Worm (Caenorhabditis elegans) whole organism, young adult: Measurements from ENCODE around the gene T20G5.9.
A peak's percentile ranks its signal among the peaks of the same experiment; 100 is the strongest.

Experiments used
- C17E4.6 ChIP-seq: fragments of 200-800 bp; sonication (Bioruptor generic); IDR thresholded peaks from 2 replicates; pipeline ENCODE4 v1.3.6; 2022; ENCODE audit warnings: missing genetic modification reagents, missing genetic modification characterization, missing compliant biosample characterization
- F10E7.11 ChIP-seq: sonication (generic microtip); optimal IDR thresholded peaks from 2 replicates; lab custom pipeline; 2017; ENCODE audit warnings: mild to moderate bottlenecking, missing genetic modification characterization, moderate library complexity, missing compliant biosample characterization
- F22D6.2 ChIP-seq: sonication (generic microtip); optimal IDR thresholded peaks from 2 replicates; lab custom pipeline; 2016; ENCODE audit warnings: mild to moderate bottlenecking, missing genetic modification characterization, missing compliant biosample characterization
- F23B12.7 ChIP-seq: sonication (generic microtip); optimal IDR thresholded peaks from 2 replicates; lab custom pipeline; 2017; ENCODE audit warnings: missing genetic modification characterization, mild to moderate bottlenecking, missing compliant biosample characterization, antibody characterized with exemption, moderate library complexity; ENCODE audit not compliant: insufficient read depth
- F57A8.1 ChIP-seq: fragments of 200-800 bp; sonication (Bioruptor generic); optimal IDR thresholded peaks from 2 replicates; lab custom pipeline; 2018; ENCODE audit warnings: mild to moderate bottlenecking, missing genetic modification characterization, moderate library complexity, missing compliant biosample characterization
- F57C9.4 ChIP-seq: sonication (generic microtip); optimal IDR thresholded peaks from 2 replicates; lab custom pipeline; 2017; ENCODE audit warnings: mild to moderate bottlenecking, missing genetic modification characterization, missing compliant biosample characterization
- T26A5.8 ChIP-seq: sonication (generic microtip); optimal IDR thresholded peaks from 2 replicates; lab custom pipeline; 2016; ENCODE audit warnings: missing genetic modification characterization, missing compliant biosample characterization
- Y53F4B.3 ChIP-seq: fragments of 200-800 bp; sonication (Bioruptor generic); IDR thresholded peaks from 2 replicates; pipeline ENCODE4 v1.3.6; 2022; ENCODE audit warnings: missing genetic modification reagents, missing genetic modification characterization, missing compliant biosample characterization
- Y53G8AR.9 ChIP-seq: fragments of 200-800 bp; sonication (Bioruptor generic); conservative IDR thresholded peaks from 2 replicates; pipeline ENCODE4 v1.3.6; 2022; ENCODE audit warnings: missing genetic modification reagents, missing genetic modification characterization, missing compliant biosample characterization
- Y56A3A.18 ChIP-seq: fragments of 200-800 bp; sonication (Bioruptor generic); IDR thresholded peaks from 2 replicates; pipeline ENCODE4 v1.3.6; 2022; ENCODE audit warnings: missing genetic modification reagents, missing genetic modification characterization, missing compliant biosample characterization
- ZK185.1 ChIP-seq: sonication (generic microtip); optimal IDR thresholded peaks from 2 replicates; lab custom pipeline; 2016; ENCODE audit warnings: mild to moderate bottlenecking, missing genetic modification characterization, missing compliant biosample characterization; ENCODE audit not compliant: poor library complexity, severe bottlenecking
- aptf-2 ChIP-seq: fragments of 200-800 bp; sonication (Bioruptor generic); conservative IDR thresholded peaks from 2 replicates; pipeline ENCODE4 v1.3.6; 2022; ENCODE audit warnings: missing genetic modification reagents, missing genetic modification characterization, missing compliant biosample characterization
- aptf-3 ChIP-seq: fragments of 200-800 bp; sonication (Bioruptor generic); IDR thresholded peaks from 2 replicates; pipeline ENCODE4 v1.3.6; 2022; ENCODE audit warnings: missing genetic modification characterization, missing compliant biosample characterization
- atf-7 ChIP-seq: sonication (generic microtip); optimal IDR thresholded peaks from 2 replicates; lab custom pipeline; 2017; ENCODE audit warnings: mild to moderate bottlenecking, missing genetic modification characterization, missing compliant biosample characterization
- athp-1 ChIP-seq: sonication (generic microtip); optimal IDR thresholded peaks from 2 replicates; lab custom pipeline; 2017; ENCODE audit warnings: mild to moderate bottlenecking, missing genetic modification characterization, missing compliant biosample characterization
- attf-3 ChIP-seq: fragments of 200-800 bp; sonication (Bioruptor generic); conservative IDR thresholded peaks from 2 replicates; pipeline ENCODE4 v1.3.6; 2022; ENCODE audit warnings: missing genetic modification reagents, missing genetic modification characterization, missing compliant biosample characterization
- cebp-2 ChIP-seq: fragments of 200-800 bp; sonication (Bioruptor generic); IDR thresholded peaks from 2 replicates; pipeline ENCODE4 v1.3.6; 2022; ENCODE audit warnings: missing genetic modification characterization, missing compliant biosample characterization
- ceh-79 ChIP-seq: sonication (generic microtip); optimal IDR thresholded peaks from 2 replicates; lab custom pipeline; 2017; ENCODE audit warnings: mild to moderate bottlenecking, missing genetic modification characterization, missing compliant biosample characterization
- ceh-91 ChIP-seq: fragments of 200-800 bp; sonication (Bioruptor generic); IDR thresholded peaks from 2 replicates; pipeline ENCODE4 v1.3.6; 2022; ENCODE audit warnings: missing genetic modification reagents, missing genetic modification characterization, missing compliant biosample characterization
- chd-7 ChIP-seq: sonication (generic microtip); optimal IDR thresholded peaks from 2 replicates; lab custom pipeline; 2016; ENCODE audit warnings: mild to moderate bottlenecking, missing genetic modification characterization, moderate library complexity, missing compliant biosample characterization
- die-1 ChIP-seq: sonication (generic microtip); optimal IDR thresholded peaks from 2 replicates; lab custom pipeline; 2016; ENCODE audit warnings: missing genotype, mild to moderate bottlenecking, missing genetic modification characterization, missing compliant biosample characterization
- efl-1 ChIP-seq: fragments of 150-350 bp; optimal IDR thresholded peaks from 2 replicates; lab custom pipeline; 2014; ENCODE audit warnings: missing biosample characterization, missing genetic modification reagents, missing genetic modification characterization
- egl-18 ChIP-seq: fragments of 200-800 bp; sonication (Bioruptor generic); IDR thresholded peaks from 2 replicates; pipeline ENCODE4 v1.3.6; 2022; ENCODE audit warnings: missing genetic modification reagents, missing genetic modification characterization, missing compliant biosample characterization
- gei-17 ChIP-seq: fragments of 200-800 bp; sonication (Bioruptor generic); optimal IDR thresholded peaks from 2 replicates; lab custom pipeline; 2018; ENCODE audit warnings: mild to moderate bottlenecking, missing genetic modification characterization, missing compliant biosample characterization
- hrde-1 ChIP-seq: sonication (generic microtip); optimal IDR thresholded peaks from 2 replicates; lab custom pipeline; 2016; ENCODE audit warnings: missing genetic modification characterization, mild to moderate bottlenecking, missing compliant biosample characterization, moderate library complexity, missing genotype, missing genetic modification reagents, borderline replicate concordance
- hsf-1 ChIP-seq: fragments of 200-800 bp; sonication (Bioruptor generic); IDR thresholded peaks from 2 replicates; pipeline ENCODE4 v1.3.6; 2022; ENCODE audit warnings: missing genetic modification reagents, missing genetic modification characterization, missing compliant biosample characterization
- let-526 ChIP-seq: fragments of 200-800 bp; sonication (Bioruptor generic); IDR thresholded peaks from 2 replicates; pipeline ENCODE4 v1.3.6; 2022; ENCODE audit warnings: missing genetic modification reagents, missing genetic modification characterization, missing compliant biosample characterization
- lin-26 ChIP-seq: fragments of 200-800 bp; sonication (Bioruptor generic); IDR thresholded peaks from 2 replicates; pipeline ENCODE4 v1.3.6; 2022; ENCODE audit warnings: missing genetic modification reagents, missing genetic modification characterization, missing compliant biosample characterization
- lin-40 ChIP-seq: sonication (generic microtip); optimal IDR thresholded peaks from 2 replicates; lab custom pipeline; 2016; ENCODE audit warnings: missing genetic modification characterization, mild to moderate bottlenecking, missing compliant biosample characterization, missing genotype, missing genetic modification reagents
- lsl-1 ChIP-seq: fragments of 200-800 bp; sonication (Bioruptor generic); optimal IDR thresholded peaks from 2 replicates; lab custom pipeline; 2018; ENCODE audit warnings: mild to moderate bottlenecking, missing genetic modification characterization, moderate library complexity, missing compliant biosample characterization
- madf-6 ChIP-seq: fragments of 200-800 bp; sonication (Bioruptor generic); IDR thresholded peaks from 2 replicates; pipeline ENCODE4 v1.3.6; 2022; ENCODE audit warnings: missing genetic modification reagents, missing genetic modification characterization, missing compliant biosample characterization
- madf-8 ChIP-seq: fragments of 200-800 bp; sonication (Bioruptor generic); conservative IDR thresholded peaks from 2 replicates; pipeline ENCODE4 v1.3.6; 2022; ENCODE audit warnings: missing genetic modification reagents, missing genetic modification characterization, missing compliant biosample characterization
- mcd-1 ChIP-seq: fragments of 200-800 bp; sonication (Bioruptor generic); IDR thresholded peaks from 2 replicates; pipeline ENCODE4 v1.3.6; 2022; ENCODE audit warnings: missing genetic modification reagents, missing genetic modification characterization, missing compliant biosample characterization
- mes-4 ChIP-seq: sonication (generic microtip); optimal IDR thresholded peaks from 2 replicates; lab custom pipeline; 2016; ENCODE audit warnings: missing genotype, missing genetic modification characterization, missing compliant biosample characterization
- nfyb-1 ChIP-seq: fragments of 200-800 bp; sonication (Bioruptor generic); IDR thresholded peaks from 2 replicates; pipeline ENCODE4 v1.3.6; 2022; ENCODE audit warnings: missing genetic modification reagents, missing genetic modification characterization, missing compliant biosample characterization
- nhr-120 ChIP-seq: fragments of 200-800 bp; sonication (Bioruptor generic); IDR thresholded peaks from 2 replicates; pipeline ENCODE4 v1.3.6; 2022; ENCODE audit warnings: missing genetic modification characterization, missing compliant biosample characterization
- nhr-90 ChIP-seq: sonication (generic microtip); optimal IDR thresholded peaks from 2 replicates; lab custom pipeline; 2016; ENCODE audit warnings: missing genotype, mild to moderate bottlenecking, missing genetic modification characterization, missing compliant biosample characterization
- pbrm-1 ChIP-seq: fragments of 200-800 bp; sonication (Bioruptor generic); IDR thresholded peaks from 2 replicates; pipeline ENCODE4 v1.3.6; 2022; ENCODE audit warnings: missing genetic modification reagents, missing genetic modification characterization, missing compliant biosample characterization
- rcor-1 ChIP-seq: fragments of 200-800 bp; sonication (Bioruptor generic); IDR thresholded peaks from 2 replicates; pipeline ENCODE4 v1.3.6; 2022; ENCODE audit warnings: missing genetic modification reagents, missing genetic modification characterization, missing compliant biosample characterization
- rec-8 ChIP-seq, 2 experiments: sonication (generic microtip); optimal IDR thresholded peaks; 2 replicates each; lab custom pipeline; 2016; ENCODE audit warnings: mild to moderate bottlenecking in 2 of 2, missing genetic modification characterization in 2 of 2, missing genetic modification reagents in 2 of 2, missing genotype in 2 of 2, missing biosample characterization in 1 of 2, missing compliant biosample characterization in 1 of 2, moderate library complexity in 1 of 2
- repo-1 ChIP-seq: sonication (generic microtip); optimal IDR thresholded peaks from 2 replicates; lab custom pipeline; 2017; ENCODE audit warnings: mild to moderate bottlenecking, missing genetic modification characterization, missing compliant biosample characterization
- rpc-1 ChIP-seq, 2 experiments: fragments of 150-350 bp in 1 of 2; sonication (generic microtip) in 1 of 2; optimal IDR thresholded peaks; 2 replicates each; lab custom pipeline; 2014 to 2018; ENCODE audit warnings: missing biosample characterization in 1 of 2, missing genetic modification characterization in 1 of 2, missing genetic modification reagents in 1 of 2, missing genotype in 1 of 2
- snpc-1.3 ChIP-seq: sonication (generic microtip); optimal IDR thresholded peaks from 2 replicates; lab custom pipeline; 2017; ENCODE audit warnings: missing genetic modification characterization, mild to moderate bottlenecking, missing compliant biosample characterization, antibody characterized with exemption, moderate library complexity, missing genotype, missing genetic modification reagents; ENCODE audit not compliant: insufficient read depth
- somi-1 ChIP-seq: fragments of 200-800 bp; sonication (Bioruptor generic); optimal IDR thresholded peaks from 2 replicates; lab custom pipeline; 2018; ENCODE audit warnings: mild to moderate bottlenecking, missing genetic modification characterization, missing compliant biosample characterization
- unc-130 ChIP-seq: sonication (generic microtip); optimal IDR thresholded peaks from 2 replicates; lab custom pipeline; 2016; ENCODE audit warnings: missing genetic modification reagents, missing genetic modification characterization, missing compliant biosample characterization
- ztf-18 ChIP-seq: sonication (generic microtip); optimal IDR thresholded peaks from 2 replicates; lab custom pipeline; 2016; ENCODE audit warnings: missing genotype, mild to moderate bottlenecking, missing genetic modification characterization, missing compliant biosample characterization
- ztf-22 ChIP-seq: fragments of 200-800 bp; sonication (Bioruptor generic); optimal IDR thresholded peaks from 2 replicates; lab custom pipeline; 2018; ENCODE audit warnings: mild to moderate bottlenecking, missing genetic modification characterization, moderate library complexity, missing compliant biosample characterization

The T20G5.9 gene

ce11 chrIII:10214540-10214979 is 4.9 kb downstream of the T20G5.9 start (continued):
- TF ChIP-seq ZK185.1 (tag; lab: Kevin White, UChicago) = peak; percentile 86
- no peak for TF ChIP-seq Y53F4B.3 (GFP tag; lab: Robert Waterston, UW)
- TF ChIP-seq lin-26 (GFP tag; lab: Robert Waterston, UW) = peak; percentile 70
- TF ChIP-seq unc-130 (GFP tag; lab: Kevin White, UChicago) = peak; percentile 21
- 0 out of 2 replicates have a peak, but pooled peaks have one; percentile 13 for TF ChIP-seq madf-8 (GFP tag; lab: Robert Waterston, UW)
- peak; percentile 52; the same call in 1 of the 2 replicates for TF ChIP-seq cebp-2 (GFP tag; lab: Robert Waterston, UW)
- peak; percentile 16 for TF ChIP-seq ztf-18 (tag; lab: Kevin White, UChicago)
- TF ChIP-seq F22D6.2 (tag; lab: Kevin White, UChicago) = peak; percentile 53
- peak; percentile 44 for TF ChIP-seq ceh-79
- TF ChIP-seq aptf-3 (GFP tag; lab: Robert Waterston, UW) = no peak
- TF ChIP-seq rpc-1 (optimal IDR thresholded peaks at IDR 0.05; lab: Kevin White, UChicago) = no peak
- TF ChIP-seq rpc-1 (tag; optimal IDR thresholded peaks at IDR 0.05; lab: Kevin White, UChicago) = no peak
- TF ChIP-seq pbrm-1 (GFP tag; lab: Robert Waterston, UW) = 0 out of 2 replicates have a peak, but pooled peaks have one; percentile 59
- peak; percentile 54 for TF ChIP-seq rcor-1
- TF ChIP-seq hrde-1 (tag; lab: Kevin White, UChicago) = peak; percentile 76
- TF ChIP-seq F57A8.1 (GFP tag; lab: Kevin White, UChicago) = peak; percentile 11
- TF ChIP-seq C17E4.6 = peak; percentile 28; the same call in 1 of the 2 replicates
- peak; percentile 68 for TF ChIP-seq nhr-90 (tag; lab: Kevin White, UChicago)
- no peak for TF ChIP-seq rec-8 (tag; optimal IDR thresholded peaks at IDR 0.05; lab: Kevin White, UChicago)
- peak; percentile 90 for TF ChIP-seq atf-7 (tag; lab: Kevin White, UChicago)
- TF ChIP-seq chd-7 = peak; percentile 89
- peak; percentile 49 for TF ChIP-seq gei-17 (GFP tag; lab: Kevin White, UChicago)
- TF ChIP-seq lsl-1 (GFP tag; lab: Kevin White, UChicago) = peak; percentile 12
- no peak for TF ChIP-seq nhr-120 (GFP tag; lab: Robert Waterston, UW)
- peak; percentile 95 for TF ChIP-seq repo-1 (tag; lab: Kevin White, UChicago)
- no peak for TF ChIP-seq ceh-91
- TF ChIP-seq F10E7.11 (tag; lab: Kevin White, UChicago) = peak; percentile 75
- peak; percentile 94 for TF ChIP-seq Y56A3A.18
- no peak for TF ChIP-seq F23B12.7 (tag; lab: Kevin White, UChicago)
- no peak for TF ChIP-seq aptf-2 (GFP tag; lab: Robert Waterston, UW)
- TF ChIP-seq nfyb-1 (GFP tag; lab: Robert Waterston, UW) = peak; percentile 89
- TF ChIP-seq lin-40 (tag; lab: Kevin White, UChicago) = peak; percentile 69
- 0 out of 2 replicates have a peak, but pooled peaks have one; percentile 18 for TF ChIP-seq egl-18 (GFP tag; lab: Robert Waterston, UW)
- TF ChIP-seq F57C9.4 (tag; lab: Kevin White, UChicago) = peak; percentile 25
- peak; percentile 87 for TF ChIP-seq let-526
- TF ChIP-seq somi-1 (GFP tag; lab: Kevin White, UChicago) = peak; percentile 73
- peak; percentile 77 for TF ChIP-seq ztf-22 (GFP tag; lab: Kevin White, UChicago)
- peak; percentile 22 for TF ChIP-seq T26A5.8 (tag; lab: Kevin White, UChicago)
- TF ChIP-seq die-1 = peak; percentile 2
- TF ChIP-seq snpc-1.3 = no peak
- peak; percentile 92 for TF ChIP-seq athp-1 (tag; lab: Kevin White, UChicago)
- peak; percentile 0 for TF ChIP-seq efl-1 (GFP tag; lab: Kevin White, UChicago)
- TF ChIP-seq mcd-1 (GFP tag; lab: Robert Waterston, UW) = peak; percentile 59
- TF ChIP-seq attf-3 (GFP tag; lab: Robert Waterston, UW) = 0 out of 2 replicates have a peak, but pooled peaks have one; percentile 9
- TF ChIP-seq madf-6 (GFP tag; lab: Robert Waterston, UW) = peak; percentile 68
- TF ChIP-seq mes-4 = no peak
- peak; percentile 96 for TF ChIP-seq Y53G8AR.9 (GFP tag; lab: Robert Waterston, UW)
- peak; percentile 58; the same call in 1 of the 2 replicates for TF ChIP-seq hsf-1
